Worm (Caenorhabditis elegans): ENCODE results near the gene F43H9.3.

The F43H9.3 gene

ce11 chrV:7983381-7984052, 41.2 kb downstream of the F43H9.3 start, which contains the start of the genes natb-1 and abhd-12 (continued):
- TF ChIP-seq madf-8 (GFP tag; conservative IDR thresholded peaks at IDR 0.05): no peak
- TF ChIP-seq nhr-179 (tag; optimal IDR thresholded peaks at IDR 0.05): no peak
- no peak for TF ChIP-seq cebp-1 (GFP tag; IDR thresholded peaks at IDR 0.05)
- TF ChIP-seq cebp-1 (tag; optimal IDR thresholded peaks at IDR 0.05): peak; percentile 46

ce11 chrV:7980993-7981595, 43.6 kb downstream of the F43H9.3 start, which contains the start of gene F26D11.1:
F26D11.1 (plus strand) TSS chrV:7981545.
- peak; percentile 82 for TF ChIP-seq madf-6 (GFP tag; IDR thresholded peaks at IDR 0.05)
- TF ChIP-seq unc-62 (GFP tag; optimal IDR thresholded peaks at IDR 0.05): no peak
- TF ChIP-seq xnd-1 (tag; optimal IDR thresholded peaks at IDR 0.05): peak; percentile 77
- TF ChIP-seq madf-8 (GFP tag; conservative IDR thresholded peaks at IDR 0.05): peak; percentile 87
- TF ChIP-seq lsl-1 (GFP tag; optimal IDR thresholded peaks at IDR 0.05): peak; percentile 74
- no peak for TF ChIP-seq ceh-91 (GFP tag; IDR thresholded peaks at IDR 0.05)

- TF ChIP-seq somi-1 (GFP tag; optimal IDR thresholded peaks at IDR 0.05) (peak; percentile 20), K12H6.12 (tag; optimal IDR thresholded peaks at IDR 0.05) (peak; percentile 10), ztf-3 (GFP tag; optimal IDR thresholded peaks at IDR 0.05) (no peak), unc-62 (GFP tag; optimal IDR thresholded peaks at IDR 0.05) (no peak), egl-18 (GFP tag; IDR thresholded peaks at IDR 0.05) (no peak), atf-7 (tag; optimal IDR thresholded peaks at IDR 0.05) (no peak), mxl-1 (tag; optimal IDR thresholded peaks at IDR 0.05) (no peak), cebp-1 (GFP tag; IDR thresholded peaks at IDR 0.05) (no peak), cebp-1 (tag; optimal IDR thresholded peaks at IDR 0.05) (peak; percentile 25), F55B11.4 (tag; optimal IDR thresholded peaks at IDR 0.05; ENCODE audit: borderline replicate concordance, insufficient read depth) (no peak), ceh-91 (GFP tag; IDR thresholded peaks at IDR 0.05) (no peak), zfh-2 (GFP tag; conservative IDR thresholded peaks at IDR 0.05) (peak; percentile 56), T26A5.8 (tag; optimal IDR thresholded peaks at IDR 0.05) (no peak)
These were observed 44.3 kb downstream of the F43H9.3 start for ce11 chrV:7980370-7980987.

ce11 chrV:7978798-7979197, 45.9 kb downstream of the F43H9.3 start:
- TF ChIP-seq madf-3 (GFP tag; IDR thresholded peaks at IDR 0.05) (no peak), K12H6.12 (tag; optimal IDR thresholded peaks at IDR 0.05) (no peak), ama-1 (optimal IDR thresholded peaks at IDR 0.05) (no peak), ama-1 (GFP tag; optimal IDR thresholded peaks at IDR 0.05) (no peak), Y53G8AR.9 (GFP tag; conservative IDR thresholded peaks at IDR 0.05) (no peak), unc-130 (GFP tag; optimal IDR thresholded peaks at IDR 0.05) (no peak), ccch-3 (GFP tag; optimal IDR thresholded peaks at IDR 0.05) (no peak), T07F8.4 (tag; optimal IDR thresholded peaks at IDR 0.05) (no peak), attf-5 (GFP tag; optimal IDR thresholded peaks at IDR 0.05) (peak; percentile 62), ceh-58 (GFP tag; IDR thresholded peaks at IDR 0.05) (no peak), hmg-1.2 (GFP tag; IDR thresholded peaks at IDR 0.05) (peak; percentile 44; the same call in 1 of the 2 replicates), madf-8 (GFP tag; conservative IDR thresholded peaks at IDR 0.05) (no peak), let-607 (tag; optimal IDR thresholded peaks at IDR 0.05) (no peak), attf-3 (GFP tag; conservative IDR thresholded peaks at IDR 0.05) (no peak), ekl-4 (GFP tag; IDR thresholded peaks at IDR 0.05) (no peak), mcd-1 (GFP tag; IDR thresholded peaks at IDR 0.05) (0 out of 2 replicates have a peak, but pooled peaks have one; percentile 22), repo-1 (tag; optimal IDR thresholded peaks at IDR 0.05) (no peak), lag-1 (GFP tag; IDR thresholded peaks at IDR 0.05) (no peak), ztf-26 (tag; optimal IDR thresholded peaks at IDR 0.05) (no peak), C17E4.6 (GFP tag; IDR thresholded peaks at IDR 0.05) (no peak), attf-6 (GFP tag; IDR thresholded peaks at IDR 0.05) (no peak), rcor-1 (GFP tag; IDR thresholded peaks at IDR 0.05) (no peak), lin-26 (GFP tag; IDR thresholded peaks at IDR 0.05) (no peak), nfya-2 (GFP tag; IDR thresholded peaks at IDR 0.05) (no peak), bed-1 (GFP tag; IDR thresholded peaks at IDR 0.05) (no peak), ztf-6 (GFP tag; IDR thresholded peaks at IDR 0.05) (no peak)

Measured in whole organism, young adult.